Fruit fly (Drosophila melanogaster): ENCODE results near the gene larp.

The larp gene

dm6 chr3R:28331126-28331490 lies 5.1 kb downstream of the larp start:
- TF ChIP-seq Dll (optimal IDR thresholded peaks at IDR 0.05) (no peak), psq (optimal IDR thresholded peaks at IDR 0.05) (no peak), pan (optimal IDR thresholded peaks at IDR 0.05) (no peak), usp (GFP tag; optimal IDR thresholded peaks at IDR 0.05) (no peak), EcR (GFP tag; optimal IDR thresholded peaks at IDR 0.05) (no peak), CG8478 (optimal IDR thresholded peaks at IDR 0.05) (no peak)

dm6 chr3R:28330266-28331125 lies 5.7 kb downstream of the larp start:
- TF ChIP-seq Dll (optimal IDR thresholded peaks at IDR 0.05) (no peak), usp (GFP tag; optimal IDR thresholded peaks at IDR 0.05) (no peak), pan (optimal IDR thresholded peaks at IDR 0.05) (no peak), EcR (GFP tag; optimal IDR thresholded peaks at IDR 0.05) (no peak), psq (optimal IDR thresholded peaks at IDR 0.05) (no peak), CG8478 (optimal IDR thresholded peaks at IDR 0.05) (no peak)

DNA sequence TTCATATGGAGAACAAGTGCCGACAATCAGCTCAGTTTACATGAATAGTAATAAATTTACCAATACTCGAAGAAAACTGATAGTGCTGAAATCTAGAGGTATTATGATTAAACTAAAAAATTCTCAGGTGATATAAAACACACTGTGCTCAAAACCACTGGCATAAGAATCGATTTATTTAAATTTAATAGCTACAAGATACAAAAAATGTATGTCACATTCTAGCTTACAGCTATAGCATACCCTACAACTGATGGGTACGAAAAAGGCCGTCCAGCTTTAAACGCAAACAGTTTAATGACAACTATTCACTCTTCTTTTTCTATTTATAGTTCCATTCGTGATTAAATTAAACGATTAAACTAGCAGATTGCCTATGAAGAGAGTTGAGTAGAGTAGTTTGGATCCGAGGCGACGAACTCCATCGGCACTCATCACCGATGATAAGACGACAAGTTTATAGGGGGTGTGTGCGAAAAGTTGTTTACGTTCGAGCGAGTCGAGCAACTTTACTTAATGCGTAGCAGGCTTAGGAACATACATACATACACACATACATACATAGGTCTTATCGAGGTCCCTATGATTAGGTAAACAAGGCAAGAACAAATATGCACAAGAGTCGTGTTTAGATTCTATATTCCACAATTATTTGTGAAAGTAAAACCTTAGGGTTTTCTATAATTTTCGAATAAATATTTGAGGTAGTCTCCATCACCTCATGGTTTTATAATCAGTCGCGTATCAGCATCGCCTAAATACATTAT lies 7.3 kb downstream of the larp start:
- TF ChIP-seq Dll (optimal IDR thresholded peaks at IDR 0.05) (no peak), EcR (GFP tag; optimal IDR thresholded peaks at IDR 0.05) (no peak), pan (optimal IDR thresholded peaks at IDR 0.05) (no peak), psq (optimal IDR thresholded peaks at IDR 0.05) (no peak), usp (GFP tag; optimal IDR thresholded peaks at IDR 0.05) (no peak), CG8478 (optimal IDR thresholded peaks at IDR 0.05) (no peak)

DNA sequence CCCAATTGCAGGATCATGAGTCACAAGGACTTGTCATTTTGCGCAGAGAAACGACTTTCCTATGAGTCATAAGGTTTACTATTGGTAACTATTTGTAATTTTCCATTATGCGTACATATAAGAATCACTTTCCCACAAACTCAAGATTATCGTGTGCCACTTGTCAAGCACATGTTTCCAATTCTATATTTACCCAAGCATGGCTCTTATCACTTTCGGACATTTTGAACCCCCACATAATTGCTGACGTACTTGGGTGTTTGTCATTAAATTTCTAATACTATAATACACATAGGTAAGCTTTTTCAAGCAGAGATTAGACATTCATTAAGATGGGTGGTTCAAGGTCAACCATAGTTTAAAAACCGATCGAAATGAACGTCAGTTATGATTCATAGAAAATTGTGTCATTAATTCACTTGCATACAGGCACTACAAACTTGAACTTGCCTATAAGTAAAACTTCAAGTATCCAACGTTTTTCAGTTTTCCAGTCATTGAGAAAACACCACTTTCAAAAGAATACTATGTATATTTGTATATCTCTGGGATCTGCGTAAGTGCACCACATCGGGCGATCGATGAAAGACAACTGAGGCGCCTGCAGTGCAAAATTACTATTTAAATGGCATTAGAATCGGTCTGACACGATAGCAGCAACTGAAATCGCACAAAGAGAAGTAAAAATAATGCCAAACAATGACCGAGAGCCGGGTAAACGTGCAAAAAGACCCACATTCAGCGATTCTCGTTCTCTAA lies 8.4 kb downstream of the larp start:
- TF ChIP-seq EcR (GFP tag; optimal IDR thresholded peaks at IDR 0.05) (no peak), pan (optimal IDR thresholded peaks at IDR 0.05) (no peak), psq (optimal IDR thresholded peaks at IDR 0.05) (no peak), CG8478 (optimal IDR thresholded peaks at IDR 0.05) (no peak), usp (GFP tag; optimal IDR thresholded peaks at IDR 0.05) (no peak), Dll (optimal IDR thresholded peaks at IDR 0.05) (no peak)

dm6 chr3R:28327132-28327531 lies 9.1 kb downstream of the larp start:
- TF ChIP-seq psq (optimal IDR thresholded peaks at IDR 0.05) (no peak), CG8478 (optimal IDR thresholded peaks at IDR 0.05) (no peak), usp (GFP tag; optimal IDR thresholded peaks at IDR 0.05) (no peak), Dll (optimal IDR thresholded peaks at IDR 0.05) (no peak), EcR (GFP tag; optimal IDR thresholded peaks at IDR 0.05) (no peak), pan (optimal IDR thresholded peaks at IDR 0.05) (no peak)

dm6 chr3R:28326150-28326965 lies 9.9 kb downstream of the larp start:
- TF ChIP-seq psq (optimal IDR thresholded peaks at IDR 0.05) (no peak), pan (optimal IDR thresholded peaks at IDR 0.05) (no peak), CG8478 (optimal IDR thresholded peaks at IDR 0.05) (no peak), Dll (optimal IDR thresholded peaks at IDR 0.05) (no peak), usp (GFP tag; optimal IDR thresholded peaks at IDR 0.05) (no peak), EcR (GFP tag; optimal IDR thresholded peaks at IDR 0.05) (no peak)

dm6 chr3R:28325415-28325814 lies 10.8 kb downstream of the larp start:
- TF ChIP-seq pan (optimal IDR thresholded peaks at IDR 0.05), result no peak
- no peak for TF ChIP-seq Dll (optimal IDR thresholded peaks at IDR 0.05)
- TF ChIP-seq usp (GFP tag; optimal IDR thresholded peaks at IDR 0.05), result no peak
- TF ChIP-seq psq (optimal IDR thresholded peaks at IDR 0.05), result no peak
- TF ChIP-seq CG8478 (optimal IDR thresholded peaks at IDR 0.05), result no peak
- TF ChIP-seq EcR (GFP tag; optimal IDR thresholded peaks at IDR 0.05), result no peak

DNA sequence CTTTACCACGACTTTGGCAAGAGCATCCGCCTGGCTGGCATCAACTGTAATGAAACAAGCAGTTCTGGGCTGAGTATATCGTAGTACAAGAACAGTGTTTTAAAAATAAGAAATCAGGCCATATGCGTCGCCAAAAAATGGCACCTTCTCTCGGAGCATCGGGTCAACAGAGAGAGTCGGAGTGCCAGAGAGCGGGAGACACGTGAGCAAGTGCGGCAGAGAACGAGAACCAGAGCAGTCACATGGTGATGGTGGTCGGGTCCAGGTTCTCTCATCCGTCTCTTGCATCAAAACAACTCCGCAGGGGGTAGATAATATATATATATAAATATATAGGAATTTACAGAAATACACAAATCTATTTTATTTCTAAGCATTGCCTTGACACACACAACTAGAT lies 11.4 kb downstream of the larp start:
- TF ChIP-seq Dll (optimal IDR thresholded peaks at IDR 0.05) (no peak), usp (GFP tag; optimal IDR thresholded peaks at IDR 0.05) (no peak)

DNA sequence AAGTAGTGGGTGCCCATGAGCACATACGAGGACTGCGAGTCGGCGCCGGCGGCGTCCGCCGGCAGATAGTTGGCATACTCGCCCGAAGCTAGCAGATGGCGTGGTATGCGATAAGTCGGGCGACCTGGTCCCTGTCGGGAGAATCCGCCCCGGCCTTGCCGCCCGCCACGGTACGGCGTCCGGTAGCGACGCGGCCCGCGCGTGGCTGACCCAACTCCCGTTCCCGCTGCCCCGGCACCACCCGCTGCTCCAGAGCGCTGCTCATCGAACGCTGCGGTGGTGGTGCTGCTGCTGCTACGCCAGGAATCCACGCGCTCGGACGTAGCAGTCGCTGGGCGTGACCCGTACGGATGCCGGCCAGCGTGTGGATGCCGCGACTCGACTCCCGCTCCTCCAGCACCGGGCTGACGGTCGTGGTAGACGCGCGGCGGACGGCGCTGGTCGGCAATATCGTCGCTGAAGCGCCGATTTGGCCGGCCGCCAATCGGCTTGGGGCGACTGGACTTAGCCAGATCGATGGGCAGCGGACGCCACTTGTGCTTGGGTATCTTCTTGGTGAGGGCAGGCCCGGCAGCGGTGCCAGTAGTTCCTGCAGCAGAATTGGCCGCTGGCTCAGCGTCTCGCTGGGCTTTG lies 12.4 kb downstream of the larp start:
- TF ChIP-seq pan (optimal IDR thresholded peaks at IDR 0.05) (no peak), psq (optimal IDR thresholded peaks at IDR 0.05) (no peak), EcR (GFP tag; optimal IDR thresholded peaks at IDR 0.05) (no peak), CG8478 (optimal IDR thresholded peaks at IDR 0.05) (no peak), usp (GFP tag; optimal IDR thresholded peaks at IDR 0.05) (no peak), Dll (optimal IDR thresholded peaks at IDR 0.05) (no peak)

DNA sequence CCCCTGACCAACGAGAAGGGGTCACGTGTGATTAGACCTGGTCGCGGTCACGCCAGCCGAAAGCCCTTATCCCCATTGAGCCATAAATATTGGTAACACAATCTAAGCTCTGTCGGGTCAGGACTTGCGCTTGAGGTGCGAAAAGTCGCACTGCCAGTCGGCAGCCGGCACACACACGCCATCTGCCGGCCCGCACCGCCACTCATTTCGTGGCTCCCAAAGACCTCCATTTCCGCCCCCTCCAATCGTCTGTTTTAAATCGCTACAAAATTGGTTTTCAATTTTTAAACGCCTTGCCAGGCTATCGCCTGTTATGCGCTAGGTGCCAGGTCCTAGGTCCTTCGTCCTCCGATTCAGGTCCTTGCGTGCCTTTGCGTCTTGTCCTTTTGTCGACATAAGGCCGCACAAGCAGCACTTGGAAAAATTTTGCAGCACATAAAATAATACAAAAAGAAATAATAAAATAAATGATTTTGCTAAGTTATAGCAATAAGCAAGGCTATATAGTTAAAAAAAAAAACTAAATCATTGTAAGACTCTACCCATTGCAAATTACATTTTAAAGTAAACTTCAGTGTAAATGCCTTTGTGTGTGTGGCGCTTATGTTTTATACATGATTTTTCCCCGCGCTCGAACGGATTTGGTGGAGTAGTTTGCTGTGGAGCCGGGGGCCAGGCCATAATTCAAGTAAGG lies 18.9 kb downstream of the larp start:
- TF ChIP-seq EcR (GFP tag; optimal IDR thresholded peaks at IDR 0.05), result no peak
- TF ChIP-seq psq (optimal IDR thresholded peaks at IDR 0.05), result no peak
- TF ChIP-seq usp (GFP tag; optimal IDR thresholded peaks at IDR 0.05), result no peak
- no peak for TF ChIP-seq pan (optimal IDR thresholded peaks at IDR 0.05)
- no peak for TF ChIP-seq CG8478 (optimal IDR thresholded peaks at IDR 0.05)
- TF ChIP-seq Dll (optimal IDR thresholded peaks at IDR 0.05), result no peak

All from whole organism.